Worm (Caenorhabditis elegans) whole organism, mixed stage, embryonic: ENCODE data around the gene srlf-3.

Experiments used
- bed-3 ChIP-seq: fragments of 200-800 bp; sonication (Bioruptor generic); optimal IDR thresholded peaks from 3 replicates; lab custom pipeline; 2018; ENCODE audit warnings: mild to moderate bottlenecking, missing genetic modification characterization, moderate library complexity, missing compliant biosample characterization
- blmp-1 ChIP-seq: fragments of 150-350 bp; optimal IDR thresholded peaks from 2 replicates; lab custom pipeline; 2014; ENCODE audit warnings: missing biosample characterization, missing genetic modification characterization
- ceh-39 ChIP-seq: fragments of 150-350 bp; optimal IDR thresholded peaks from 2 replicates; lab custom pipeline; 2014; ENCODE audit warnings: missing biosample characterization, missing genetic modification characterization
- ceh-43 ChIP-seq: fragments of 200-800 bp; sonication (Bioruptor generic); optimal IDR thresholded peaks from 2 replicates; lab custom pipeline; 2018; ENCODE audit warnings: mild to moderate bottlenecking, missing genetic modification characterization, moderate library complexity, missing compliant biosample characterization
- ceh-83 ChIP-seq: fragments of 200-800 bp; sonication (Bioruptor generic); optimal IDR thresholded peaks from 2 replicates; lab custom pipeline; 2018; ENCODE audit warnings: mild to moderate bottlenecking, missing genetic modification characterization, missing compliant biosample characterization
- ces-1 ChIP-seq: fragments of 150-350 bp; optimal IDR thresholded peaks from 2 replicates; lab custom pipeline; 2014; ENCODE audit warnings: missing biosample characterization, missing genetic modification reagents, missing genetic modification characterization
- cnd-1 ChIP-seq: fragments of 200-800 bp; sonication (Bioruptor generic); optimal IDR thresholded peaks from 2 replicates; lab custom pipeline; 2018; ENCODE audit warnings: mild to moderate bottlenecking, missing genetic modification characterization, missing compliant biosample characterization
- drap-1 ChIP-seq: fragments of 200-800 bp; sonication (Bioruptor generic); optimal IDR thresholded peaks from 3 replicates; lab custom pipeline; 2018; ENCODE audit warnings: mild to moderate bottlenecking, missing genetic modification characterization, missing compliant biosample characterization
- elt-1 ChIP-seq: sonication (generic microtip); optimal IDR thresholded peaks from 2 replicates; lab custom pipeline; 2017; ENCODE audit warnings: missing genetic modification characterization, mild to moderate bottlenecking, missing compliant biosample characterization, antibody characterized with exemption, moderate library complexity, borderline replicate concordance; ENCODE audit not compliant: insufficient read depth
- elt-3 ChIP-seq: fragments of 150-350 bp; optimal IDR thresholded peaks from 2 replicates; lab custom pipeline; 2014; ENCODE audit warnings: missing biosample characterization, missing genetic modification characterization
- flh-1 ChIP-seq: fragments of 200-800 bp; sonication (Bioruptor generic); optimal IDR thresholded peaks from 2 replicates; lab custom pipeline; 2018; ENCODE audit warnings: mild to moderate bottlenecking, missing genetic modification characterization, moderate library complexity, missing compliant biosample characterization
- lin-13 ChIP-seq: fragments of 150-350 bp; optimal IDR thresholded peaks from 2 replicates; lab custom pipeline; 2014; ENCODE audit warnings: missing biosample characterization, missing genetic modification characterization
- lin-32 ChIP-seq: fragments of 200-800 bp; sonication (Bioruptor generic); optimal IDR thresholded peaks from 2 replicates; lab custom pipeline; 2018; ENCODE audit warnings: mild to moderate bottlenecking, missing genetic modification characterization, missing compliant biosample characterization
- lsy-2 ChIP-seq: fragments of 150-350 bp; optimal IDR thresholded peaks from 2 replicates; lab custom pipeline; 2014; ENCODE audit warnings: missing biosample characterization, missing genetic modification characterization
- mab-5 ChIP-seq: fragments of 150-350 bp; optimal IDR thresholded peaks from 2 replicates; lab custom pipeline; 2014; ENCODE audit warnings: missing biosample characterization, missing genetic modification characterization
- mep-1 ChIP-seq: fragments of 150-350 bp; optimal IDR thresholded peaks from 2 replicates; lab custom pipeline; 2017; ENCODE audit warnings: missing biosample characterization, missing genetic modification reagents, missing genetic modification characterization, inconsistent platforms
- mls-2 ChIP-seq: sonication (generic microtip); optimal IDR thresholded peaks from 2 replicates; lab custom pipeline; 2016; ENCODE audit warnings: mild to moderate bottlenecking, missing genetic modification characterization, moderate library complexity, missing compliant biosample characterization
- nhr-12 ChIP-seq: fragments of 150-350 bp; optimal IDR thresholded peaks from 2 replicates; lab custom pipeline; 2014; ENCODE audit warnings: missing biosample characterization, missing genetic modification characterization
- nhr-2 ChIP-seq: fragments of 150-350 bp; optimal IDR thresholded peaks from 2 replicates; lab custom pipeline; 2014; ENCODE audit warnings: missing biosample characterization, missing genetic modification characterization
- nhr-237 ChIP-seq: fragments of 150-350 bp; optimal IDR thresholded peaks from 2 replicates; lab custom pipeline; 2014; ENCODE audit warnings: missing biosample characterization, missing genetic modification characterization
- nhr-28 ChIP-seq: fragments of 150-350 bp; optimal IDR thresholded peaks from 2 replicates; lab custom pipeline; 2014; ENCODE audit warnings: missing biosample characterization, missing genetic modification characterization
- pha-4 ChIP-seq: fragments of 150-350 bp; optimal IDR thresholded peaks from 2 replicates; lab custom pipeline; 2018; ENCODE audit warnings: missing biosample characterization, missing genetic modification reagents, missing genetic modification characterization
- sem-2 ChIP-seq: fragments of 200-800 bp; sonication (Bioruptor generic); optimal IDR thresholded peaks from 2 replicates; lab custom pipeline; 2018; ENCODE audit warnings: mild to moderate bottlenecking, missing genetic modification characterization, missing compliant biosample characterization
- snpc-4 ChIP-seq: fragments of 150-350 bp; optimal IDR thresholded peaks from 2 replicates; lab custom pipeline; 2014; ENCODE audit warnings: missing biosample characterization, missing genetic modification characterization
- sptf-1 ChIP-seq: sonication (generic microtip); optimal IDR thresholded peaks from 2 replicates; lab custom pipeline; 2017; ENCODE audit warnings: mild to moderate bottlenecking, missing genetic modification characterization, moderate library complexity, missing compliant biosample characterization
- tbx-8 ChIP-seq: fragments of 200-800 bp; sonication (Bioruptor generic); optimal IDR thresholded peaks from 2 replicates; lab custom pipeline; 2018; ENCODE audit warnings: mild to moderate bottlenecking, missing genetic modification characterization, moderate library complexity, missing compliant biosample characterization
- unc-120 ChIP-seq: sonication (generic microtip); optimal IDR thresholded peaks from 2 replicates; lab custom pipeline; 2017; ENCODE audit warnings: missing genetic modification characterization, missing compliant biosample characterization; ENCODE audit not compliant: poor library complexity, severe bottlenecking
- unc-62 ChIP-seq: fragments of 150-350 bp; optimal IDR thresholded peaks from 2 replicates; lab custom pipeline; 2014; ENCODE audit warnings: missing biosample characterization, missing genetic modification reagents, missing genetic modification characterization
- zip-8 ChIP-seq: fragments of 150-350 bp; optimal IDR thresholded peaks from 2 replicates; lab custom pipeline; 2014; ENCODE audit warnings: missing biosample characterization, missing genetic modification characterization
- ztf-11 ChIP-seq: fragments of 150-350 bp; optimal IDR thresholded peaks from 2 replicates; lab custom pipeline; 2014; ENCODE audit warnings: missing biosample characterization, missing genetic modification characterization

Gene srlf-3

ce11 chrIV:8489915-8490314, 2.6 kb downstream of the srlf-3 start, which contains the start of gene srlf-2:
srlf-2 (plus strand) TSS chrIV:8490215.
- no peak for TF ChIP-seq tbx-8 (GFP tag; lab: Kevin White, UChicago)
- TF ChIP-seq bed-3 = no peak
- TF ChIP-seq lsy-2 (tag; lab: Kevin White, UChicago) = no peak

- TF ChIP-seq mab-5 (no peak), snpc-4 (no peak), unc-120 (tag; lab: Kevin White, UChicago) (no peak), ceh-83 (no peak), zip-8 (no peak), lin-32 (GFP tag; lab: Kevin White, UChicago) (no peak), pha-4 (no peak), ces-1 (GFP tag; lab: Kevin White, UChicago) (no peak), lin-13 (tag; lab: Kevin White, UChicago) (no peak), ceh-39 (tag; lab: Kevin White, UChicago) (no peak)
- TF ChIP-seq, all 35 proteins: peak for 0
These were observed 5.0 kb downstream of the srlf-3 start, which contains the start of gene sru-7 for ce11 chrIV:8492242-8492641. sru-7 (plus strand) TSS chrIV:8492542.

- TF ChIP-seq mab-5 = no peak
- no peak for TF ChIP-seq sptf-1
- TF ChIP-seq nhr-2 (tag; lab: Kevin White, UChicago) = no peak
- TF ChIP-seq lin-13 (tag; lab: Kevin White, UChicago) = no peak
- no peak for TF ChIP-seq lin-32 (GFP tag; lab: Kevin White, UChicago)
- TF ChIP-seq nhr-28 (tag; lab: Kevin White, UChicago) = no peak
- no peak for TF ChIP-seq elt-1 (tag; lab: Kevin White, UChicago)
- TF ChIP-seq blmp-1 (tag; lab: Kevin White, UChicago) = no peak
- no peak for TF ChIP-seq mep-1 (tag; lab: Kevin White, UChicago)
- no peak for TF ChIP-seq unc-62
These were observed 9.0 kb downstream of the srlf-3 start, which contains the start of gene C28C12.12 for ce11 chrIV:8496263-8496662. C28C12.12 (minus strand) TSS chrIV:8496363.

ce11 chrIV:8498773-8499360, 11.6 kb downstream of the srlf-3 start, which contains the start of the genes acdh-13 and mesp-1:
acdh-13 (minus strand) TSS chrIV:8498823.
mesp-1 (plus strand) TSS chrIV:8499310.
- TF ChIP-seq nhr-28 (tag; lab: Kevin White, UChicago) (no peak), bed-3 (no peak), elt-3 (tag; lab: Kevin White, UChicago) (no peak), ceh-39 (tag; lab: Kevin White, UChicago) (no peak), zip-8 (no peak), mls-2 (no peak), sem-2 (no peak), cnd-1 (tag; lab: Kevin White, UChicago) (no peak), elt-1 (tag; lab: Kevin White, UChicago) (no peak), ztf-11 (tag; lab: Kevin White, UChicago) (no peak), ces-1 (GFP tag; lab: Kevin White, UChicago) (no peak), mab-5 (no peak), flh-1 (GFP tag; lab: Kevin White, UChicago) (no peak), lsy-2 (tag; lab: Kevin White, UChicago) (no peak), mep-1 (tag; lab: Kevin White, UChicago) (no peak), drap-1 (GFP tag; lab: Kevin White, UChicago) (no peak), unc-120 (tag; lab: Kevin White, UChicago) (no peak), pha-4 (no peak), nhr-237 (tag; lab: Kevin White, UChicago) (no peak), nhr-12 (tag; lab: Kevin White, UChicago) (no peak)

ce11 chrIV:8499956-8500355, 12.7 kb downstream of the srlf-3 start:
- no peak for TF ChIP-seq ceh-43
- no peak for TF ChIP-seq flh-1 (GFP tag; lab: Kevin White, UChicago)
- no peak for TF ChIP-seq sptf-1
- no peak for TF ChIP-seq lsy-2 (tag; lab: Kevin White, UChicago)
- TF ChIP-seq nhr-237 (tag; lab: Kevin White, UChicago) = no peak
- no peak for TF ChIP-seq nhr-28 (tag; lab: Kevin White, UChicago)
- TF ChIP-seq, all 35 proteins: peak for 0
